Fruit fly (Drosophila melanogaster): ENCODE measurements around the gene Csl4.

The Csl4 gene

dm6 chr2L:11086357-11086924 is 36.9 kb downstream of the Csl4 start, which contains the start of gene CG16854 (continued):
- TF ChIP-seq CG30431 (GFP tag; optimal IDR thresholded peaks at IDR 0.05) (no peak), CG2889 (GFP tag; IDR thresholded peaks at IDR 0.05) (no peak), fu2 (GFP tag; optimal IDR thresholded peaks at IDR 0.05) (no peak), unpg (GFP tag; optimal IDR thresholded peaks at IDR 0.05) (no peak), bcd (GFP tag; optimal IDR thresholded peaks at IDR 0.05) (peak; percentile 17), CG6813 (GFP tag; optimal IDR thresholded peaks at IDR 0.05) (peak; percentile 16), br (optimal IDR thresholded peaks at IDR 0.05) (no peak), unc-4 (GFP tag; IDR thresholded peaks at IDR 0.05; ENCODE audit: partially characterized antibody) (no peak), CG4707 (GFP tag; optimal IDR thresholded peaks at IDR 0.05) (no peak), CG8290 (GFP tag; optimal IDR thresholded peaks at IDR 0.05) (no peak), CG8290 (tag; optimal IDR thresholded peaks at IDR 0.05) (no peak), CG7928 (GFP tag; optimal IDR thresholded peaks at IDR 0.05) (peak; percentile 83), Xbp1 (GFP tag; optimal IDR thresholded peaks at IDR 0.05) (peak; percentile 1), E2f2 (GFP tag; IDR thresholded peaks at IDR 0.05) (no peak), bowl (GFP tag; IDR thresholded peaks at IDR 0.05) (0 out of 2 replicates have a peak, but pooled peaks have one; percentile 44), CG10366 (GFP tag; IDR thresholded peaks at IDR 0.05) (peak; percentile 9; the same call in 1 of the 2 replicates), abd-A (tag; optimal IDR thresholded peaks at IDR 0.05) (no peak), BEAF-32 (GFP tag; optimal IDR thresholded peaks at IDR 0.05) (no peak), HmgZ (tag; optimal IDR thresholded peaks at IDR 0.05) (no peak), wor (GFP tag; IDR thresholded peaks at IDR 0.05) (no peak), Oli (tag; optimal IDR thresholded peaks at IDR 0.05) (no peak), MTF-1 (GFP tag; optimal IDR thresholded peaks at IDR 0.05; ENCODE audit: borderline replicate concordance) (no peak), CG15011 (GFP tag; optimal IDR thresholded peaks at IDR 0.05) (no peak), dpn (GFP tag; optimal IDR thresholded peaks at IDR 0.05) (peak in 1 of 2 experiments; percentile 4), sim (GFP tag; IDR thresholded peaks at IDR 0.05) (no peak), CG17328 (GFP tag; IDR thresholded peaks at IDR 0.05) (no peak), nerfin-1 (tag; optimal IDR thresholded peaks at IDR 0.05) (no peak), shn (GFP tag; optimal IDR thresholded peaks at IDR 0.05) (no peak), Bteb2 (GFP tag; optimal IDR thresholded peaks at IDR 0.05) (no peak), Kr (GFP tag; optimal IDR thresholded peaks at IDR 0.05) (no peak), gem (tag; optimal IDR thresholded peaks at IDR 0.05) (peak; percentile 34), ase (GFP tag; IDR thresholded peaks at IDR 0.05) (0 out of 3 replicates have a peak, but pooled peaks have one; percentile 8), Sry-δ (GFP tag; optimal IDR thresholded peaks at IDR 0.05) (no peak), pzg (GFP tag; optimal IDR thresholded peaks at IDR 0.05) (peak; percentile 27), CG30403 (GFP tag; optimal IDR thresholded peaks at IDR 0.05) (peak; percentile 13), zen2 (GFP tag; IDR thresholded peaks at IDR 0.05; ENCODE audit: partially characterized antibody) (no peak), chn (GFP tag; optimal IDR thresholded peaks at IDR 0.05) (no peak), CG16815 (GFP tag; optimal IDR thresholded peaks at IDR 0.05) (no peak), CG8281 (tag; optimal IDR thresholded peaks at IDR 0.05) (no peak), CG11247 (GFP tag; IDR thresholded peaks at IDR 0.05) (0 out of 2 replicates have a peak, but pooled peaks have one; percentile 9), sc (optimal IDR thresholded peaks at IDR 0.05) (no peak), sc (GFP tag; optimal IDR thresholded peaks at IDR 0.05) (no peak), CG6765 (GFP tag; optimal IDR thresholded peaks at IDR 0.05) (no peak), Hmr (GFP tag; optimal IDR thresholded peaks at IDR 0.05) (peak; percentile 18), prd (optimal IDR thresholded peaks at IDR 0.05) (no peak), prd (GFP tag; IDR thresholded peaks at IDR 0.05) (0 out of 3 replicates have a peak, but pooled peaks have one; percentile 17), row (GFP tag; IDR thresholded peaks at IDR 0.05) (peak; percentile 60), sna (GFP tag; IDR thresholded peaks at IDR 0.05; ENCODE audit: partially characterized antibody) (no peak), CG17829 (tag; optimal IDR thresholded peaks at IDR 0.05) (no peak), tup (GFP tag; optimal IDR thresholded peaks at IDR 0.05) (no peak), luna (GFP tag; optimal IDR thresholded peaks at IDR 0.05) (no peak)

All from whole organism, embryonic.